Worm (Caenorhabditis elegans) whole organism, L1 larva: ENCODE data around the gene fbxc-21.

Source experiments
- C16A3.4 ChIP-seq: fragments of 150-350 bp; optimal IDR thresholded peaks from 2 replicates; lab custom pipeline; 2014; ENCODE audit warnings: missing biosample characterization, missing genetic modification characterization
- F16B12.6 ChIP-seq: fragments of 150-350 bp; optimal IDR thresholded peaks from 2 replicates; lab custom pipeline; 2014; ENCODE audit warnings: missing biosample characterization, missing genetic modification characterization
- aha-1 ChIP-seq: fragments of 150-350 bp; optimal IDR thresholded peaks from 2 replicates; lab custom pipeline; 2014; ENCODE audit warnings: missing biosample characterization, missing genetic modification characterization
- aly-2 ChIP-seq: fragments of 150-350 bp; optimal IDR thresholded peaks from 2 replicates; lab custom pipeline; 2014; ENCODE audit warnings: missing biosample characterization, missing genetic modification characterization
- blmp-1 ChIP-seq: fragments of 150-350 bp; optimal IDR thresholded peaks from 2 replicates; lab custom pipeline; 2014; ENCODE audit warnings: missing biosample characterization, missing genetic modification characterization
- ceh-63 ChIP-seq: fragments of 200-800 bp; sonication (Bioruptor generic); optimal IDR thresholded peaks from 2 replicates; lab custom pipeline; 2018; ENCODE audit warnings: mild to moderate bottlenecking, missing genetic modification characterization, missing compliant biosample characterization
- ces-1 ChIP-seq: fragments of 150-350 bp; optimal IDR thresholded peaks from 2 replicates; lab custom pipeline; 2014; ENCODE audit warnings: missing biosample characterization, missing genetic modification reagents, missing genetic modification characterization
- efl-1 ChIP-seq, 4 experiments: fragments of 150-350 bp; optimal IDR thresholded peaks in 3 of 4; peaks in 1 of 4; 1 replicate in 1 of 4; 2 replicates in 3 of 4; lab custom pipeline; 2014; ENCODE audit warnings: missing biosample characterization in 2 of 4, missing genetic modification characterization in 2 of 4, missing genetic modification reagents in 2 of 4
- elt-3 ChIP-seq, 6 experiments: fragments of 150-350 bp in 1 of 6; sonication (generic microtip); optimal IDR thresholded peaks; 2 replicates each; lab custom pipeline; 2017 to 2018; ENCODE audit warnings: missing biosample characterization in 6 of 6, missing genetic modification characterization in 6 of 6, inconsistent platforms in 1 of 6
- ets-5 ChIP-seq: fragments of 200-800 bp; sonication (Bioruptor generic); IDR thresholded peaks from 2 replicates; pipeline ENCODE4 v1.3.6; 2022; ENCODE audit warnings: missing genetic modification characterization, missing compliant biosample characterization
- fkh-10 ChIP-seq: sonication (generic microtip); optimal IDR thresholded peaks from 2 replicates; lab custom pipeline; 2017; ENCODE audit warnings: missing biosample characterization, missing genetic modification reagents, missing genetic modification characterization
- fkh-4 ChIP-seq: sonication (generic microtip); optimal IDR thresholded peaks from 2 replicates; lab custom pipeline; 2016; ENCODE audit warnings: missing compliant biosample characterization, missing genetic modification characterization, borderline replicate concordance
- grh-1 ChIP-seq: fragments of 200-800 bp; sonication (Bioruptor generic); IDR thresholded peaks from 2 replicates; pipeline ENCODE4 v1.3.6; 2022; ENCODE audit warnings: missing genetic modification reagents, missing genetic modification characterization, missing compliant biosample characterization
- isw-1 ChIP-seq: fragments of 200-800 bp; sonication (Bioruptor generic); IDR thresholded peaks from 2 replicates; pipeline ENCODE4 v1.3.6; 2022; ENCODE audit warnings: missing genetic modification characterization, missing compliant biosample characterization
- lin-35 ChIP-seq, 2 experiments: fragments of 150-350 bp; optimal IDR thresholded peaks; 2 replicates each; lab custom pipeline; 2014; ENCODE audit warnings: missing biosample characterization in 2 of 2, missing genetic modification characterization in 2 of 2, missing genetic modification reagents in 2 of 2
- lir-3 ChIP-seq: sonication (generic microtip); optimal IDR thresholded peaks from 2 replicates; lab custom pipeline; 2016; ENCODE audit warnings: mild to moderate bottlenecking, missing genetic modification characterization, moderate library complexity, missing compliant biosample characterization; ENCODE audit not compliant: poor library complexity
- lsy-2 ChIP-seq, 2 experiments: fragments of 150-350 bp; optimal IDR thresholded peaks; 2 replicates each; lab custom pipeline; 2014; ENCODE audit warnings: missing biosample characterization in 2 of 2, missing genetic modification characterization in 2 of 2
- mdl-1 ChIP-seq, 2 experiments: fragments of 150-350 bp; optimal IDR thresholded peaks; 2 replicates each; lab custom pipeline; 2014 to 2017; ENCODE audit warnings: missing biosample characterization in 2 of 2, missing genetic modification characterization in 2 of 2, inconsistent platforms in 1 of 2
- mep-1 ChIP-seq: fragments of 150-350 bp; optimal IDR thresholded peaks from 2 replicates; lab custom pipeline; 2014; ENCODE audit warnings: missing biosample characterization, missing genetic modification characterization
- nhr-12 ChIP-seq: sonication (generic microtip); optimal IDR thresholded peaks from 2 replicates; lab custom pipeline; 2017; ENCODE audit warnings: missing biosample characterization, missing genetic modification characterization
- nhr-19 ChIP-seq: fragments of 200-800 bp; sonication (Bioruptor generic); conservative IDR thresholded peaks from 2 replicates; pipeline ENCODE4 v1.3.6; 2022; ENCODE audit warnings: missing genetic modification characterization, missing compliant biosample characterization
- nhr-28 ChIP-seq: fragments of 150-350 bp; optimal IDR thresholded peaks from 2 replicates; lab custom pipeline; 2014; ENCODE audit warnings: missing biosample characterization, missing genetic modification characterization
- nhr-71 ChIP-seq: sonication (generic microtip); optimal IDR thresholded peaks from 2 replicates; lab custom pipeline; 2016; ENCODE audit warnings: mild to moderate bottlenecking, missing genetic modification characterization, moderate library complexity, missing compliant biosample characterization
- nhr-76 ChIP-seq: sonication (generic microtip); optimal IDR thresholded peaks from 2 replicates; lab custom pipeline; 2017; ENCODE audit warnings: missing biosample characterization, missing genetic modification characterization
- nhr-84 ChIP-seq: sonication (generic microtip); optimal IDR thresholded peaks from 2 replicates; lab custom pipeline; 2017; ENCODE audit warnings: missing biosample characterization, missing genetic modification characterization
- nhr-90 ChIP-seq: sonication (generic microtip); optimal IDR thresholded peaks from 2 replicates; lab custom pipeline; 2016; ENCODE audit warnings: mild to moderate bottlenecking, missing genetic modification characterization, missing compliant biosample characterization; ENCODE audit not compliant: poor library complexity
- pag-3 ChIP-seq: sonication (generic microtip); optimal IDR thresholded peaks from 2 replicates; lab custom pipeline; 2017; ENCODE audit warnings: missing genetic modification characterization, mild to moderate bottlenecking, missing compliant biosample characterization, antibody characterized with exemption, borderline replicate concordance; ENCODE audit not compliant: insufficient read depth
- pax-3 ChIP-seq: fragments of 200-800 bp; sonication (Bioruptor generic); optimal IDR thresholded peaks from 2 replicates; lab custom pipeline; 2018; ENCODE audit warnings: mild to moderate bottlenecking, missing genetic modification characterization, moderate library complexity, missing compliant biosample characterization
- pqm-1 ChIP-seq: sonication (generic microtip); optimal IDR thresholded peaks from 3 replicates; lab custom pipeline; 2017; ENCODE audit warnings: missing biosample characterization, missing genetic modification characterization
- skn-1 ChIP-seq: fragments of 150-350 bp; optimal IDR thresholded peaks from 2 replicates; lab custom pipeline; 2014; ENCODE audit warnings: missing biosample characterization, missing genetic modification characterization
- snu-23 ChIP-seq: sonication (generic microtip); optimal IDR thresholded peaks from 2 replicates; lab custom pipeline; 2016; ENCODE audit warnings: missing genetic modification characterization, missing compliant biosample characterization
- sox-4 ChIP-seq: sonication (generic microtip); optimal IDR thresholded peaks from 2 replicates; lab custom pipeline; 2016; ENCODE audit warnings: missing genetic modification characterization, missing compliant biosample characterization
- sptf-1 ChIP-seq: fragments of 150-350 bp; optimal IDR thresholded peaks from 2 replicates; lab custom pipeline; 2014; ENCODE audit warnings: missing biosample characterization, missing genetic modification characterization
- sup-37 ChIP-seq: fragments of 200-800 bp; sonication (Bioruptor generic); optimal IDR thresholded peaks from 2 replicates; lab custom pipeline; 2018; ENCODE audit warnings: mild to moderate bottlenecking, missing genetic modification characterization, missing compliant biosample characterization
- zag-1 ChIP-seq: fragments of 150-350 bp; optimal IDR thresholded peaks from 2 replicates; lab custom pipeline; 2014; ENCODE audit warnings: missing biosample characterization, missing genetic modification characterization
- zip-4 ChIP-seq: fragments of 200-800 bp; sonication (Bioruptor generic); optimal IDR thresholded peaks from 2 replicates; lab custom pipeline; 2018; ENCODE audit warnings: mild to moderate bottlenecking, missing genetic modification characterization, moderate library complexity, missing compliant biosample characterization
- ztf-4 ChIP-seq: fragments of 150-350 bp; optimal IDR thresholded peaks from 2 replicates; lab custom pipeline; 2014; ENCODE audit warnings: missing biosample characterization, missing genetic modification characterization

Gene fbxc-21

DNA sequence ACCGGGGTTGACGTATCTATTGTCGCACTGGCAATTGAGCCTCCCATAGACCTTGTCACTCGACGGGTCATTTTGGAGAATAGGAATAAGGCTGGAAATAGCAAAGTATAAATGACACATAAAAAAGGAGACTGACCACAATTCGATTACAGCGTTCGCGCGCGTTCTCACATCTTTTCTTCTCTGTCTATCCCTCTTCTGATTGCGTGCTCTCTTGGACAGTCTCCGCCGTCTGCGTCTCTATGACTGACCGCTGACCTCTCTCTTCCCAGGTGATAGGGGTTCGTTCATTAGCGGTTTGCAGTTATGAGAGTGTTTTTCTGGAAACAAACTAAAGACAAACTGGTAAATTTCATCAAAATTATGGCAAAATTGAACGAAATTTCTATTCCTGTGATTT is 43.6 kb upstream of the fbxc-21 start, which contains the start of gene ceh-83 (continued):
- no peak for TF ChIP-seq isw-1 (GFP tag; lab: Robert Waterston, UW)
- no peak for TF ChIP-seq skn-1 (tag; lab: Kevin White, UChicago)
- no peak for TF ChIP-seq aly-2 (tag; lab: Kevin White, UChicago)
- TF ChIP-seq fkh-4 (tag; lab: Kevin White, UChicago) = no peak
- TF ChIP-seq C16A3.4 (tag; lab: Kevin White, UChicago) = no peak
- TF ChIP-seq nhr-90 = no peak

ce11 chrII:1735145-1735544 is 42.4 kb upstream of the fbxc-21 start:
- TF ChIP-seq lir-3 (tag; lab: Kevin White, UChicago) (no peak), nhr-90 (no peak), nhr-76 (tag; lab: Kevin White, UChicago) (no peak), zag-1 (tag; lab: Kevin White, UChicago) (no peak), pax-3 (tag; lab: Kevin White, UChicago) (no peak), nhr-19 (GFP tag; lab: Robert Waterston, UW) (no peak), ztf-4 (tag; lab: Kevin White, UChicago) (no peak), efl-1 (optimal IDR thresholded peaks at IDR 0.05; lab: Kevin White, UChicago) (no peak), efl-1 (GFP tag; optimal IDR thresholded peaks at IDR 0.05 in 1 of 2; lab: Kevin White, UChicago) (no peak), ets-5 (GFP tag; lab: Robert Waterston, UW) (no peak), mep-1 (no peak), snu-23 (GFP tag; lab: Kevin White, UChicago) (no peak), ceh-63 (GFP tag; lab: Kevin White, UChicago) (no peak), aha-1 (tag; lab: Kevin White, UChicago) (no peak), F16B12.6 (tag; lab: Kevin White, UChicago) (no peak)
- TF ChIP-seq, all 84 proteins: peak for 0

- TF ChIP-seq fkh-10 (GFP tag; lab: Kevin White, UChicago) (no peak), sptf-1 (tag; lab: Kevin White, UChicago) (no peak), grh-1 (GFP tag; lab: Robert Waterston, UW) (no peak), lin-35 (GFP tag; optimal IDR thresholded peaks at IDR 0.05; lab: Kevin White, UChicago) (no peak), nhr-76 (tag; lab: Kevin White, UChicago) (no peak), pqm-1 (no peak), nhr-28 (tag; lab: Kevin White, UChicago) (no peak), ces-1 (GFP tag; lab: Kevin White, UChicago) (no peak), mdl-1 (tag; optimal IDR thresholded peaks at IDR 0.05; lab: Kevin White, UChicago) (no peak), nhr-71 (tag; lab: Kevin White, UChicago) (no peak), nhr-90 (no peak), zip-4 (GFP tag; lab: Kevin White, UChicago) (no peak), skn-1 (tag; lab: Kevin White, UChicago) (no peak), pag-3 (tag; lab: Kevin White, UChicago) (no peak), sup-37 (GFP tag; lab: Kevin White, UChicago) (no peak)
These were observed 39.2 kb upstream of the fbxc-21 start, which contains the start of gene ceh-82 for ce11 chrII:1731932-1732331. TSS of gene ceh-82 (plus strand) at chrII:1732232.

ce11 chrII:1730103-1730502 is 37.4 kb upstream of the fbxc-21 start, which contains the start of gene ceh-81:
TSS of gene ceh-81 (plus strand) at chrII:1730403.
- no peak for TF ChIP-seq fkh-10 (GFP tag; lab: Kevin White, UChicago)
- TF ChIP-seq nhr-84 (tag; lab: Kevin White, UChicago) = no peak
- no peak for TF ChIP-seq nhr-12
- TF ChIP-seq elt-3 (tag; optimal IDR thresholded peaks at IDR 0.05; lab: Kevin White, UChicago) = no peak
- TF ChIP-seq sup-37 (GFP tag; lab: Kevin White, UChicago) = no peak
- no peak for TF ChIP-seq blmp-1 (tag; lab: Kevin White, UChicago)
- TF ChIP-seq pqm-1 = no peak
- TF ChIP-seq nhr-76 (tag; lab: Kevin White, UChicago) = no peak
- TF ChIP-seq lsy-2 (tag; optimal IDR thresholded peaks at IDR 0.05; lab: Kevin White, UChicago) = no peak
- TF ChIP-seq efl-1 (optimal IDR thresholded peaks at IDR 0.05; lab: Kevin White, UChicago) = no peak
- TF ChIP-seq efl-1 (GFP tag; optimal IDR thresholded peaks at IDR 0.05 in 1 of 2; lab: Kevin White, UChicago) = no peak
- TF ChIP-seq lin-35 (GFP tag; optimal IDR thresholded peaks at IDR 0.05; lab: Kevin White, UChicago) = no peak
- no peak for TF ChIP-seq sox-4
- TF ChIP-seq mdl-1 (tag; optimal IDR thresholded peaks at IDR 0.05; lab: Kevin White, UChicago) = no peak
